Worm (Caenorhabditis elegans) whole organism, midembryonic: ENCODE measurements around the gene jmjd-1.2.

Source experiments
- T22C8.4 ChIP-seq: fragments of 200-800 bp; sonication (Bioruptor generic); IDR thresholded peaks from 2 replicates; pipeline ENCODE4 v1.3.6; 2022; ENCODE audit warnings: missing genetic modification characterization, missing compliant biosample characterization
- cog-1 ChIP-seq: sonication (generic microtip); optimal IDR thresholded peaks from 2 replicates; lab custom pipeline; 2016; ENCODE audit warnings: missing genetic modification characterization, missing compliant biosample characterization
- flt-1 ChIP-seq: fragments of 200-800 bp; sonication (Bioruptor generic); IDR thresholded peaks from 2 replicates; pipeline ENCODE4 v1.3.6; 2022; ENCODE audit warnings: missing genetic modification characterization, missing compliant biosample characterization
- klf-2 ChIP-seq: fragments of 200-800 bp; sonication (Bioruptor generic); conservative IDR thresholded peaks from 2 replicates; pipeline ENCODE4 v1.3.6; 2022; ENCODE audit warnings: missing genetic modification reagents, missing genetic modification characterization, missing compliant biosample characterization
- med-1 ChIP-seq: sonication (generic microtip); optimal IDR thresholded peaks from 2 replicates; lab custom pipeline; 2017; ENCODE audit warnings: missing genetic modification characterization, mild to moderate bottlenecking, missing compliant biosample characterization, antibody characterized with exemption, missing genetic modification reagents; ENCODE audit not compliant: insufficient read depth
- ref-1 ChIP-seq: fragments of 200-800 bp; sonication (Bioruptor generic); conservative IDR thresholded peaks from 2 replicates; pipeline ENCODE4 v1.3.6; 2022; ENCODE audit warnings: missing genetic modification reagents, missing genetic modification characterization, missing compliant biosample characterization
- tab-1 ChIP-seq: fragments of 200-800 bp; sonication (Bioruptor generic); IDR thresholded peaks from 2 replicates; pipeline ENCODE4 v1.3.6; 2022; ENCODE audit warnings: missing genetic modification characterization, missing compliant biosample characterization
- ztf-23 ChIP-seq: fragments of 200-800 bp; sonication (Bioruptor generic); IDR thresholded peaks from 2 replicates; pipeline ENCODE4 v1.3.6; 2022; ENCODE audit warnings: missing genetic modification reagents, missing genetic modification characterization, missing compliant biosample characterization
- ztf-29 ChIP-seq: fragments of 200-800 bp; sonication (Bioruptor generic); IDR thresholded peaks from 2 replicates; pipeline ENCODE4 v1.3.6; 2022; ENCODE audit warnings: missing genetic modification reagents, missing genetic modification characterization, missing compliant biosample characterization

The jmjd-1.2 gene

ce11 chrIV:4656380-4656779, 4.4 kb upstream of the jmjd-1.2 start:
- TF ChIP-seq T22C8.4 (no peak), flt-1 (no peak), klf-2 (GFP tag; lab: Robert Waterston, UW) (no peak), ztf-23 (GFP tag; lab: Robert Waterston, UW) (no peak)

DNA sequence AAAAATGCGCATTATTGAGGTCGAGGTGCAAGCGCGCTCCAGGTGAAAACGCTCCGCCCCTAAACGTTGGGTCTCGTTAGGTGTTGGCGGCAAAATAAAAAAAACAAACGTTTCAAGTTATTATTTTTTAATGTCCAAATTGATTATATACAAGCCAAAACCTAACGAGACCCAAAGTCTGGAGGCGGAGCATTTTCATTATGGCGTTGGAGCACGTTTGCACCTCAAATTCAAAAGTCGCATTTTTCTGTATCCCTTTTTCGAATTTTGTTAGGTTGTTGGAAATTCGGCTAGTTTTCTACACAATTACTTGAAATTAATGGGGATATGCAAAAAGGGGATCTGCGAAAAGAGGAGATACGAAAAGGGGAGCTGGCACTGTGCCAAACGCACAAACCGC, 2.9 kb upstream of the jmjd-1.2 start, which contains the start of gene col-111:
Gene col-111, minus strand, starts transcription at position 101 of the 400 bp plus-strand sequence.
- TF ChIP-seq cog-1 (tag; lab: Kevin White, UChicago), result no peak
- no peak for TF ChIP-seq flt-1
- TF ChIP-seq med-1 (GFP tag; lab: Kevin White, UChicago), result no peak
- no peak for TF ChIP-seq ref-1 (GFP tag; lab: Robert Waterston, UW)

DNA sequence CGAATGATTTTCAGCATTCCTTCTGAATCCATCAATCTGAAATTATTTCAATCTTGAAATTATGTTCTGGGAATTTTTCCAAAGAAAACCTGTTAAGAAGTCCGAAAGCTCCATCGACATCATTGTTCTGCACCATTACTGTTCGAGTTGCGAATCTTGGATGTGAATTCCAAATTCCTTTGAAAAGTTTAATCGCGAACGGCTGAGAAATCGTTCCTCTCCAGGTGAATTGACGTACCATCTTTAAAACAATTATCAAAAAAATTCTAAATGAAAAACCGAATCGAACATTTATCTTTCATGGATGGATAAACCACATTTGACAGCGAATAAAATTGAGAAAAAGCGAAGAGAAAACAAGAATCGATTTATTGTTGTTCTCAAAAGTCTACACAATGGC, 1.5 kb upstream of the jmjd-1.2 start, which contains the start of gene mrps-21:
Gene mrps-21, minus strand, starts transcription at position 241 of the 400 bp plus-strand sequence.
- TF ChIP-seq ref-1 (GFP tag; lab: Robert Waterston, UW) (no peak), ztf-29 (GFP tag; lab: Robert Waterston, UW) (no peak), tab-1 (GFP tag; lab: Robert Waterston, UW) (no peak), T22C8.4 (no peak), med-1 (GFP tag; lab: Kevin White, UChicago) (no peak), flt-1 (no peak), cog-1 (tag; lab: Kevin White, UChicago) (no peak), klf-2 (GFP tag; lab: Robert Waterston, UW) (no peak), ztf-23 (GFP tag; lab: Robert Waterston, UW) (no peak)

DNA sequence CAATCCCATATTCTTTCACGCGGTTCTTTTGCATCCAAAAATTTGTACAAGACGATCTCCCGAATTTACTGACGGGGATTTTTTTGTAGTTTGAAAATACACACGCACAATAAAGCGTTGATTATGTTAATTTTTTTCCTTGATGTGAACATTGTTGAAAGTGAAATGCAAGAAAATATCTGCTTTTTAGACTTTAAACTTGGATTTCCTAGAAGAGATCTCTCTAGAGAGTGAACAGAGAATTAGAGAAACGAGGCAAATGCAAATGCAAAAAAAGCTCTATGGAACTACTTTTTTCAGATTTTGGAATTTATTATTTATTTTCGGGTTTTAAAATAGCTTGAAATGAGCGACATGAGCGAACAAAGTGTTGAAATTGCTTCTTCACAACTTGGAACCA, 4.3 kb downstream of the jmjd-1.2 start, which contains the start of gene F29B9.1:
Gene F29B9.1, plus strand, starts transcription at position 301 of the 400 bp plus-strand sequence.
- TF ChIP-seq tab-1 (GFP tag; lab: Robert Waterston, UW) (no peak), cog-1 (tag; lab: Kevin White, UChicago) (no peak)

DNA sequence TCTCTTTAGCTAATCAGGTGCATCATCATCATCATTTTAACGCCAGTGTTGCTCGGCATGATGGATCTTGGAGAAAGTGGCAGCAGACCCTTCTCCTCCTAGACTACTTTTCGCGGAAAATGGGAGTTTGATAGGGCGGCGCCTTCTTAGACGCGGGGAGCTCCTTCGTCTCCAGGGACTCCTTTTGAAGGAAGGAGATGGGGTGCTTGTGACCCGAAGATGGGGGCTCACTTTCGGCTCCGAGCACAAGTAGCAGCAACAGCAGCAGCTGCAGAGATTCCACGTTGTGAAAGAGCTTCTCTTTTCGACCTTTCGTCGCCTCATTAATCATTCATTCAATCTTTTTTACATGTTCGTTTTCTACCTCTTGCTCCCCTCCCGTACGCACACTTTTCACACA, 6.6 kb downstream of the jmjd-1.2 start:
- no peak for TF ChIP-seq tab-1 (GFP tag; lab: Robert Waterston, UW)
- TF ChIP-seq ztf-29 (GFP tag; lab: Robert Waterston, UW), result no peak
- no peak for TF ChIP-seq T22C8.4
- no peak for TF ChIP-seq ztf-23 (GFP tag; lab: Robert Waterston, UW)
- no peak for TF ChIP-seq klf-2 (GFP tag; lab: Robert Waterston, UW)
- TF ChIP-seq flt-1, result no peak
- TF ChIP-seq cog-1 (tag; lab: Kevin White, UChicago), result no peak
- no peak for TF ChIP-seq med-1 (GFP tag; lab: Kevin White, UChicago)
- TF ChIP-seq ref-1 (GFP tag; lab: Robert Waterston, UW), result no peak

- no peak for TF ChIP-seq T22C8.4
- no peak for TF ChIP-seq ref-1 (GFP tag; lab: Robert Waterston, UW)
- TF ChIP-seq flt-1, result no peak
- no peak for TF ChIP-seq med-1 (GFP tag; lab: Kevin White, UChicago)
- no peak for TF ChIP-seq ztf-29 (GFP tag; lab: Robert Waterston, UW)
- no peak for TF ChIP-seq ztf-23 (GFP tag; lab: Robert Waterston, UW)
- TF ChIP-seq tab-1 (GFP tag; lab: Robert Waterston, UW), result no peak
- no peak for TF ChIP-seq klf-2 (GFP tag; lab: Robert Waterston, UW)
- TF ChIP-seq cog-1 (tag; lab: Kevin White, UChicago), result no peak
Measured at ce11 chrIV:4667835-4668234, 7.0 kb downstream of the jmjd-1.2 start.

DNA sequence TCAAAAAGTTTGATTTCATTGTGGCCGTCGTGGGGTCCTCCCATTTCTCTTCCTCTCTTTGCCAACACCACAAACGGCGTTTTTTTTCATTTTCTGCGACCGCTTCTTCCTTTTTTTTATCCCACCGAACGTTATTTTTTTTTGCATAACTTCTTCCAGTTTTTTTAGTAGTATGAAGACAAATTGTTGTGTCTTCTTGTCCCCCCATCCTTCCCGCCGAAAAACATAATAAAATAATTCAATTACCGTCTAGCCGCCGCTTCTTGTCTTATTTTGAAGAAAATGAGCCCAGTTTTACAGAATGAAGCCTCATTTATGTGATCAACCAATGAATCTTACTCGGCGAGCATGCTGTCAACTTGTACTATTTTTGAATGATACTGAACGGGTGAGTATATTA, 8.5 kb downstream of the jmjd-1.2 start, which contains the start of gene F29B9.12:
Gene F29B9.12, plus strand, starts transcription at position 301 of the 400 bp plus-strand sequence.
- no peak for TF ChIP-seq T22C8.4
- no peak for TF ChIP-seq klf-2 (GFP tag; lab: Robert Waterston, UW)
- TF ChIP-seq ztf-29 (GFP tag; lab: Robert Waterston, UW), result no peak
- TF ChIP-seq tab-1 (GFP tag; lab: Robert Waterston, UW), result no peak
- TF ChIP-seq ztf-23 (GFP tag; lab: Robert Waterston, UW), result no peak
- no peak for TF ChIP-seq med-1 (GFP tag; lab: Kevin White, UChicago)
- TF ChIP-seq ref-1 (GFP tag; lab: Robert Waterston, UW), result no peak
- TF ChIP-seq cog-1 (tag; lab: Kevin White, UChicago), result no peak
- TF ChIP-seq flt-1, result no peak

DNA sequence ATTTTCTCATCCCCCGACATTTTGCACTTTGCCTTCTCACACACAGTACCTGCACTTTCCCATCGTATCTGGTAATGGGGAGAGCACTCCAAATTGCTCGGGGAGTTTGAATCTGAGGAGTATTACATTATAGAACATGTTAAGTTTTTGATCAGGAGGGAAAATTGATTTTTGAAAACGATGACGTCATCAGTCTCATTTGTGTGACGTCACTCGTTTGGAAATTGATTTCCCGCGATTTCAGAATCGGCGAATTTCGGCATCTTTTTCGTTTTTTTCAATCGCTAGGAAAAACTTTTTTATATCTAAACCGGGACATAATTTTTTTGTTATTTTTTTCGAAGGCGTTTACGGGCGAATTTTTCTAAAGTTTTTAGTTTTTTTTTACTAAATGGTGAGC, 12.5 kb downstream of the jmjd-1.2 start:
- TF ChIP-seq klf-2 (GFP tag; lab: Robert Waterston, UW) (no peak), flt-1 (no peak), tab-1 (GFP tag; lab: Robert Waterston, UW) (no peak), med-1 (GFP tag; lab: Kevin White, UChicago) (no peak), ztf-23 (GFP tag; lab: Robert Waterston, UW) (no peak), T22C8.4 (no peak), ztf-29 (GFP tag; lab: Robert Waterston, UW) (no peak), ref-1 (GFP tag; lab: Robert Waterston, UW) (no peak), cog-1 (tag; lab: Kevin White, UChicago) (no peak)

- TF ChIP-seq cog-1 (tag; lab: Kevin White, UChicago), result no peak
- TF ChIP-seq med-1 (GFP tag; lab: Kevin White, UChicago), result no peak
Measured at ce11 chrIV:4674322-4674721, 13.5 kb downstream of the jmjd-1.2 start.

DNA sequence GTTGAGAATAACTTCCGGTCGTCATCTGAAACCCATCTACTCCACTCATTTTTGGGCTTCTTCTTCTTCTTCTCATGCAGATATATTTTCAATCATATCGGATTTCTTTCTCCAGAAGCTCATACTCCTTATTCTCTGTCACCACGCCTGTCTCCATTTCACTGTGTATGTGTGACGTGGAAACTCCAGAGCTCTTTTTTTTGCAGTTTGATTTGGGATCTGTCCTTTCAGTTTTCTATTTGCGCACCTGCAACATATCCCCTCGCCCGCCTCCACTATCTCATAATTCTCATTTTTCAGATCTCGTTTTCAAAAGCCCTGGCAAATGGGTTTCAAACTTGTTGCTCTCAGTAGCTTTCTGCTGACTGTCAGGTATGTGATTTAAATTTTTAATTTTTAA, 17.9 kb downstream of the jmjd-1.2 start, which contains the start of gene kin-36:
Gene kin-36, plus strand, starts transcription at position 301 of the 400 bp plus-strand sequence.
- no peak for TF ChIP-seq tab-1 (GFP tag; lab: Robert Waterston, UW)
- TF ChIP-seq med-1 (GFP tag; lab: Kevin White, UChicago), result no peak
- TF ChIP-seq cog-1 (tag; lab: Kevin White, UChicago), result no peak
- no peak for TF ChIP-seq ztf-29 (GFP tag; lab: Robert Waterston, UW)
- no peak for TF ChIP-seq ref-1 (GFP tag; lab: Robert Waterston, UW)
- TF ChIP-seq flt-1, result no peak
- TF ChIP-seq ztf-23 (GFP tag; lab: Robert Waterston, UW), result no peak
- no peak for TF ChIP-seq klf-2 (GFP tag; lab: Robert Waterston, UW)
- no peak for TF ChIP-seq T22C8.4
